Fruit fly (Drosophila melanogaster): ENCODE results near the gene Srp68.

- TF ChIP-seq h (optimal IDR thresholded peaks at IDR 0.05) (no peak), psq (optimal IDR thresholded peaks at IDR 0.05) (no peak), Sin3A (optimal IDR thresholded peaks at IDR 0.05) (no peak), ttk (optimal IDR thresholded peaks at IDR 0.05) (no peak), Myc (optimal IDR thresholded peaks at IDR 0.05) (no peak), insv (optimal IDR thresholded peaks at IDR 0.05) (no peak)
Measured at dm6 chr3L:9020436-9021370, 45.9 kb downstream of the Srp68 start.
